Fruit fly (Drosophila melanogaster) whole organism, prepupa: ENCODE data around the gene ida.

Experiments used
- CG11294 ChIP-seq: fragments of 200-800 bp; sonication (Bioruptor generic); IDR thresholded peaks from 2 replicates; pipeline ENCODE4 v1.3.6; 2022; ENCODE audit warnings: missing biosample characterization, missing genetic modification characterization
- CG8632 ChIP-seq: fragments of 200-800 bp; sonication (Bioruptor generic); optimal IDR thresholded peaks from 3 replicates; lab custom pipeline; 2016; ENCODE audit warnings: missing biosample characterization, missing genetic modification characterization
- Eip75B ChIP-seq: fragments of 200-800 bp; sonication (Bioruptor generic); optimal IDR thresholded peaks from 3 replicates; lab custom pipeline; 2016; ENCODE audit warnings: missing biosample characterization, missing genetic modification characterization

- no peak for TF ChIP-seq CG8632 (GFP tag; lab: Kevin White, UChicago)
- peak; percentile 44 for TF ChIP-seq Eip75B (GFP tag; lab: Kevin White, UChicago)
- no peak for TF ChIP-seq CG11294 (GFP tag; lab: Robert Waterston, UW)
Observed at dm6 chr3L:3896553-3897034, 8.6 kb upstream of the ida start, which contains the start of the genes Gr63a and Lamtor4.
